Worm (Caenorhabditis elegans) whole organism, early embryonic: Measurements from ENCODE around the gene bigr-1.

Source experiments
- B0310.2 ChIP-seq: sonication (generic microtip); optimal IDR thresholded peaks from 2 replicates; lab custom pipeline; 2016; ENCODE audit warnings: mild to moderate bottlenecking, missing genetic modification characterization, missing compliant biosample characterization
- F13C5.2 ChIP-seq: sonication (generic microtip); optimal IDR thresholded peaks from 2 replicates; lab custom pipeline; 2017; ENCODE audit warnings: mild to moderate bottlenecking, missing genetic modification characterization, inconsistent platforms, missing compliant biosample characterization
- aly-1 ChIP-seq: sonication (generic microtip); optimal IDR thresholded peaks from 2 replicates; lab custom pipeline; 2016; ENCODE audit warnings: missing genetic modification characterization, missing compliant biosample characterization
- ama-1 ChIP-seq: fragments of 150-350 bp; optimal IDR thresholded peaks from 2 replicates; lab custom pipeline; 2014
- ceh-13 ChIP-seq: fragments of 200-800 bp; sonication (Bioruptor generic); optimal IDR thresholded peaks from 2 replicates; lab custom pipeline; 2018; ENCODE audit warnings: mild to moderate bottlenecking, missing genetic modification characterization, missing compliant biosample characterization
- ceh-36 ChIP-seq: sonication (generic microtip); optimal IDR thresholded peaks from 2 replicates; lab custom pipeline; 2016; ENCODE audit warnings: missing genetic modification characterization, inconsistent platforms, missing compliant biosample characterization
- ets-7 ChIP-seq: sonication (generic microtip); optimal IDR thresholded peaks from 2 replicates; lab custom pipeline; 2016; ENCODE audit warnings: missing genotype, missing genetic modification characterization, missing compliant biosample characterization
- flt-1 ChIP-seq: fragments of 200-800 bp; sonication (Bioruptor generic); IDR thresholded peaks from 2 replicates; pipeline ENCODE4 v1.3.6; 2022; ENCODE audit warnings: missing genetic modification characterization, missing compliant biosample characterization
- hmbx-1 ChIP-seq: sonication (generic microtip); optimal IDR thresholded peaks from 2 replicates; lab custom pipeline; 2016; ENCODE audit warnings: mild to moderate bottlenecking, missing genetic modification characterization, missing compliant biosample characterization
- hmg-4 ChIP-seq: fragments of 200-800 bp; sonication (Bioruptor generic); optimal IDR thresholded peaks from 2 replicates; lab custom pipeline; 2018; ENCODE audit warnings: mild to moderate bottlenecking, missing genetic modification characterization, missing compliant biosample characterization
- hnd-1 ChIP-seq: sonication (generic microtip); optimal IDR thresholded peaks from 2 replicates; lab custom pipeline; 2016; ENCODE audit warnings: missing genetic modification characterization, missing compliant biosample characterization
- pes-1 ChIP-seq: fragments of 200-800 bp; sonication (Bioruptor generic); IDR thresholded peaks from 2 replicates; pipeline ENCODE4 v1.3.6; 2022; ENCODE audit warnings: missing genetic modification reagents, missing genetic modification characterization, missing compliant biosample characterization
- scrt-1 ChIP-seq: fragments of 200-800 bp; sonication (Bioruptor generic); IDR thresholded peaks from 2 replicates; pipeline ENCODE4 v1.3.6; 2022; ENCODE audit warnings: missing genetic modification characterization, missing compliant biosample characterization
- sea-1 ChIP-seq: fragments of 200-800 bp; sonication (Bioruptor generic); conservative IDR thresholded peaks from 2 replicates; pipeline ENCODE4 v1.3.6; 2022; ENCODE audit warnings: missing genetic modification characterization, missing compliant biosample characterization
- tbx-11 ChIP-seq: fragments of 200-800 bp; sonication (Bioruptor generic); IDR thresholded peaks from 2 replicates; pipeline ENCODE4 v1.3.6; 2022; ENCODE audit warnings: missing genetic modification characterization, missing compliant biosample characterization
- tbx-37 ChIP-seq: fragments of 200-800 bp; sonication (Bioruptor generic); conservative IDR thresholded peaks from 2 replicates; pipeline ENCODE4 v1.3.6; 2022; ENCODE audit warnings: missing genetic modification reagents, missing genetic modification characterization, missing compliant biosample characterization
- tra-4 ChIP-seq: sonication (generic microtip); optimal IDR thresholded peaks from 2 replicates; lab custom pipeline; 2017; ENCODE audit warnings: missing genetic modification characterization, missing compliant biosample characterization

Gene bigr-1

DNA sequence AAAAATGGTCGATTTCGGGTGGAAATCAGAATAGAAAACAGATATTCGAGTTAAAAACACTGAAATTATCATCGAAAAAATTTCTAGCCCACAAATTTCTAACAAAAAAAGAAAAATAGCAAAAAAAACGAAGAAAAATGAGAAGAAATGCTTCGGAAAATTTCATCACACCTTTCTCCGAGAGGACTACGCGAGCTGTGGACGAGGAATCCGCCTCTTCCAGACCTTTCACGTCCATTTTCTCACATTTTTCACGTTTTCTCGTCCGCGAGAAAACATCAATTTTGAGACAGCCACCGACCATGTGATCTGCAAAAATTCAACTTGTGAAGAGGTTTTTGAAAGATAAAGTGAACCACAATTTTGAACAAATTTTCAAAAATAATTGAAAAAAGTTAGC is 5.0 kb upstream of the bigr-1 start:
- no peak for TF ChIP-seq scrt-1 (GFP tag; lab: Robert Waterston, UW)
- TF ChIP-seq ceh-36 = no peak
- TF ChIP-seq tbx-11 (GFP tag; lab: Robert Waterston, UW) = no peak
- TF ChIP-seq ama-1 (lab: Kevin White, UChicago) = no peak
- TF ChIP-seq pes-1 (GFP tag; lab: Robert Waterston, UW) = no peak
- no peak for TF ChIP-seq hmg-4 (GFP tag; lab: Kevin White, UChicago)
- TF ChIP-seq tra-4 (tag; lab: Kevin White, UChicago) = no peak
- no peak for TF ChIP-seq flt-1
- no peak for TF ChIP-seq hnd-1 (tag; lab: Kevin White, UChicago)
- TF ChIP-seq sea-1 (GFP tag; lab: Robert Waterston, UW) = no peak
- no peak for TF ChIP-seq ceh-13 (GFP tag; lab: Kevin White, UChicago)
- TF ChIP-seq tbx-37 (GFP tag; lab: Robert Waterston, UW) = no peak
- no peak for TF ChIP-seq aly-1
- TF ChIP-seq B0310.2 (tag; lab: Kevin White, UChicago) = no peak
- no peak for TF ChIP-seq hmbx-1 (tag; lab: Kevin White, UChicago)
- TF ChIP-seq F13C5.2 (tag; lab: Kevin White, UChicago) = no peak
- TF ChIP-seq ets-7 = no peak

- no peak for TF ChIP-seq aly-1
- TF ChIP-seq tbx-11 (GFP tag; lab: Robert Waterston, UW) = no peak
- TF ChIP-seq pes-1 (GFP tag; lab: Robert Waterston, UW) = no peak
- TF ChIP-seq ets-7 = no peak
- no peak for TF ChIP-seq ceh-13 (GFP tag; lab: Kevin White, UChicago)
- no peak for TF ChIP-seq tbx-37 (GFP tag; lab: Robert Waterston, UW)
- no peak for TF ChIP-seq hmbx-1 (tag; lab: Kevin White, UChicago)
- TF ChIP-seq F13C5.2 (tag; lab: Kevin White, UChicago) = no peak
- no peak for TF ChIP-seq ceh-36
- no peak for TF ChIP-seq tra-4 (tag; lab: Kevin White, UChicago)
- TF ChIP-seq ama-1 (lab: Kevin White, UChicago) = no peak
- TF ChIP-seq B0310.2 (tag; lab: Kevin White, UChicago) = no peak
- TF ChIP-seq sea-1 (GFP tag; lab: Robert Waterston, UW) = no peak
These were observed 4.1 kb upstream of the bigr-1 start, which contains the start of gene F37H8.6 for ce11 chrII:11177376-11177775. Gene F37H8.6, minus strand, starts transcription at chrII:11177476.

DNA sequence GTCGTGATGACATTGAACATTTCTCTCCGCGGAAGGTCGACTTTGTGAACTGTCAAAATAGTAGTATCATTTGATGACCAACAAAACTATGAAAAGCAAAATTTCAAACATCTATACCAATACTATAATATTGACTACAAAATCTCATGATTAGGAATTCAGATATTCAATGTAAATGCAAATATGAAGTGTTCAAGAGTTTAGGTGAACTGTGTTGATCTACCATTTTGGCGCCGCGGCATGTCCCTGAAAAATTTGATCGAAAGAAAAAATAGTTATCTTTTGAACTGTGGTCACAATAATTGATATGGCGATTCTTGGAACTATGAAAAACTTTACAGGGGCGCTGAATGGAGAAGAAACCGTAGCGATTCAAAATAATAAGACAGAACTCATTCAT is 2.7 kb upstream of the bigr-1 start:
- TF ChIP-seq ceh-13 (GFP tag; lab: Kevin White, UChicago) = no peak
- no peak for TF ChIP-seq ets-7

DNA sequence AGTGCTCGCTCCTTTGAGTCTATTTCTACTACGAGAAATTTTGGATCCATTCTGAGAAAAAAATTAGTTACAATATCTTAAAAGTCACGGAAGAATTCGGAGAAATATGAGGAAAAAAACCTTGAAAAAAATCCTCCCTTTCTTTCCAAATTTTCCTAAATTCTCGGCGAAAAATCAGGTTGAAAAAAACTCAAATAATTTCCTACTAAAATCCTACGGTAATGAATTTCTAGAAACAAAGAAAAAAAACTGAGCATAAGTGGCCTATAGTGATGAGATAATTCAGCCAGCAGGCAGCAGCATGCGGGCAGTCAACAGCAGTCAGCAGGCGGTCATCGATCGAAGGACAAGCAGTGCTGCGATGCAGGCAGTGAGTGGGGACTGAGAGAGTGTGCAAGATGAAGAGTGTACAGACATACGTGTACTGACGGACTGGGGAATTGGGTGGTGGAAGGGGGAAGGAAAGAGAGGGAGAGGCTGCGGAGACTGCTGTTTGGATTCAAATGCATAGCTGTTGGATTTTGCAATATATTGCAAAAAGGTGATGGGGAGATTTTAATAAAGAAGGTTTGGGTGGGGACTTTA is 3.4 kb downstream of the bigr-1 start, which contains the start of gene lir-3:
lir-3 (minus strand) TSS at position 51 of the 585 bp plus-strand sequence.
- TF ChIP-seq F13C5.2 (tag; lab: Kevin White, UChicago) (peak; percentile 44), hmg-4 (GFP tag; lab: Kevin White, UChicago) (peak; percentile 65), tbx-11 (GFP tag; lab: Robert Waterston, UW) (no peak), ceh-13 (GFP tag; lab: Kevin White, UChicago) (no peak)

DNA sequence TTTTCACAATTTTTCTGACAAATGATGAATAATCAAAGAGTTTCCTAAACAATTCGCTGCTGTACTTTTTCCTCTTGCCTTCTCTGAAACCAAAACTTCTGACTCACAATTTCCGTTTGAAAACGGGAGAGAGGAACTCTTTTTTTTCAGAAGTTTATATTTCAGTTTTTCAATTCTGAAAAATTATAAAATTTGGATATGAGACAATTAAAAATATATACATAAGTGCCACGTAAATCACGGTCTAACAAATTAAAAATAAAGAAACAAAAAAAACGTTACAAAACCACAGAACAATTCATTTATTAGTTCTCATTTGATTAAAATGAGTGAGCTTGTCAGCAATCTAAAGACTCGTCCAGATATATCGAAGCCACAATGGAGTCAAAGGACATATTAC is 4.3 kb downstream of the bigr-1 start, which contains the start of gene sfxn-1.2:
sfxn-1.2 (plus strand) TSS at position 301 of the 400 bp plus-strand sequence.
- TF ChIP-seq pes-1 (GFP tag; lab: Robert Waterston, UW) = no peak
- no peak for TF ChIP-seq ets-7
- no peak for TF ChIP-seq tbx-37 (GFP tag; lab: Robert Waterston, UW)
- no peak for TF ChIP-seq flt-1
- no peak for TF ChIP-seq ceh-36
- TF ChIP-seq ama-1 (lab: Kevin White, UChicago) = no peak
- no peak for TF ChIP-seq B0310.2 (tag; lab: Kevin White, UChicago)
- TF ChIP-seq ceh-13 (GFP tag; lab: Kevin White, UChicago) = no peak
- TF ChIP-seq hmbx-1 (tag; lab: Kevin White, UChicago) = no peak
- no peak for TF ChIP-seq F13C5.2 (tag; lab: Kevin White, UChicago)
- TF ChIP-seq hmg-4 (GFP tag; lab: Kevin White, UChicago) = no peak
- TF ChIP-seq tbx-11 (GFP tag; lab: Robert Waterston, UW) = no peak
- no peak for TF ChIP-seq scrt-1 (GFP tag; lab: Robert Waterston, UW)
- TF ChIP-seq aly-1 = no peak
- no peak for TF ChIP-seq hnd-1 (tag; lab: Kevin White, UChicago)

ce11 chrII:11188026-11188425 is 6.6 kb downstream of the bigr-1 start, which contains the start of gene F37H8.5:
Gene F37H8.5, plus strand, starts transcription at chrII:11188206.
- no peak for TF ChIP-seq tbx-11 (GFP tag; lab: Robert Waterston, UW)
- no peak for TF ChIP-seq F13C5.2 (tag; lab: Kevin White, UChicago)
- TF ChIP-seq hmg-4 (GFP tag; lab: Kevin White, UChicago) = no peak

DNA sequence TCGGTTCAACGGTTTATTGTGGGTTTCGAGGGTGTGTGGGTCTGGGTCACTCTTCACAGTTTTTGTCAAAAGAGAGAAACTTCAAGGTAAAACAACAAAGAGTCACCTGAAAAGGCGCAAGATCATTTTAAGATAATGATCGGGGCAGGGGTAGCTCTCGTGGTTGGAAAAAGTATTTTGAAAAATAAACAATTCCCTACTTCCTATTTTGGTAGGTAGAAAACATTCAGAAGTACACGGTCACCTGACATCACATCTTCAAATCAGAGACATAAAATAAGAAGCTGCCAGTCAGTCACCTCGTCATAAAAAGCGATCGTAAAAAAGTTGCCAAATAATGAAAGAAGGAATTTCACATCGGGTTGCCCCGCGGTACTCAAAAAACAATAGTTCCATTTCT is 11.0 kb downstream of the bigr-1 start:
- TF ChIP-seq hnd-1 (tag; lab: Kevin White, UChicago) (no peak), B0310.2 (tag; lab: Kevin White, UChicago) (no peak)

DNA sequence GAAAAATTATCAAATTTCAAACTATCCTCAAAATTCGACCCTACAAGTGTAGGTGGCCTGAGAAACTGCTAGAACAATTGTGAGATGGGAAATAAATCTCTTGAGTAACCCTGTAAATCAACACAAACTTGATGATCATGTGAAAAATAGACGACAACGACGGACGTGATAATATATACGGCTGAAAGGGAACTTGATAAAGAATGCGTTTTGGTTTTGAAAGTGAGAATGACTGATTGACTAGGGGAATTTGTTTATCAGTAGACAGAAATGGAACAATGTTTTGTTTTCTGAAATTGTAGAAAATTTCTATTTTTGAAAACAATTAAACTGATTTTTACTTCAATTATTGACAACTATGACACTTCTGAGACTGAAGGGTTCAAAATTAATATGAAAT is 12.1 kb downstream of the bigr-1 start:
- no peak for TF ChIP-seq ceh-36
- TF ChIP-seq aly-1 = no peak
- no peak for TF ChIP-seq hmg-4 (GFP tag; lab: Kevin White, UChicago)
- no peak for TF ChIP-seq tra-4 (tag; lab: Kevin White, UChicago)
- no peak for TF ChIP-seq tbx-37 (GFP tag; lab: Robert Waterston, UW)
- TF ChIP-seq tbx-11 (GFP tag; lab: Robert Waterston, UW) = no peak
- no peak for TF ChIP-seq F13C5.2 (tag; lab: Kevin White, UChicago)
- no peak for TF ChIP-seq hnd-1 (tag; lab: Kevin White, UChicago)
- no peak for TF ChIP-seq pes-1 (GFP tag; lab: Robert Waterston, UW)
- no peak for TF ChIP-seq flt-1
- TF ChIP-seq scrt-1 (GFP tag; lab: Robert Waterston, UW) = no peak
- TF ChIP-seq ceh-13 (GFP tag; lab: Kevin White, UChicago) = no peak
- TF ChIP-seq B0310.2 (tag; lab: Kevin White, UChicago) = no peak
- no peak for TF ChIP-seq ama-1 (lab: Kevin White, UChicago)
- no peak for TF ChIP-seq ets-7
- no peak for TF ChIP-seq hmbx-1 (tag; lab: Kevin White, UChicago)
- no peak for TF ChIP-seq sea-1 (GFP tag; lab: Robert Waterston, UW)
